Worm (Caenorhabditis elegans) whole organism, young adult: ENCODE data around the gene arrd-6.

ENCODE experiments used
- C06A6.2 ChIP-seq: fragments of 200-800 bp; sonication (Bioruptor generic); conservative IDR thresholded peaks from 2 replicates; pipeline ENCODE4 v1.3.6; 2022; ENCODE audit warnings: missing genetic modification characterization, missing compliant biosample characterization
- F39B2.1 ChIP-seq: fragments of 200-800 bp; sonication (Bioruptor generic); IDR thresholded peaks from 2 replicates; pipeline ENCODE4 v1.3.6; 2022; ENCODE audit warnings: missing genetic modification reagents, missing genetic modification characterization, missing compliant biosample characterization
- attf-5 ChIP-seq: fragments of 200-800 bp; sonication (Bioruptor generic); optimal IDR thresholded peaks from 2 replicates; lab custom pipeline; 2018; ENCODE audit warnings: mild to moderate bottlenecking, missing genetic modification characterization, missing compliant biosample characterization
- ekl-4 ChIP-seq: fragments of 200-800 bp; sonication (Bioruptor generic); IDR thresholded peaks from 2 replicates; pipeline ENCODE4 v1.3.6; 2022; ENCODE audit warnings: missing genetic modification reagents, missing genetic modification characterization, missing compliant biosample characterization
- hlh-26 ChIP-seq: fragments of 200-800 bp; sonication (Bioruptor generic); conservative IDR thresholded peaks from 2 replicates; pipeline ENCODE4 v1.3.6; 2022; ENCODE audit warnings: missing genetic modification reagents, missing genetic modification characterization, missing compliant biosample characterization
- hrde-1 ChIP-seq: sonication (generic microtip); optimal IDR thresholded peaks from 2 replicates; lab custom pipeline; 2016; ENCODE audit warnings: missing genetic modification characterization, mild to moderate bottlenecking, missing compliant biosample characterization, moderate library complexity, missing genotype, missing genetic modification reagents, borderline replicate concordance
- hsf-1 ChIP-seq: fragments of 200-800 bp; sonication (Bioruptor generic); IDR thresholded peaks from 2 replicates; pipeline ENCODE4 v1.3.6; 2022; ENCODE audit warnings: missing genetic modification reagents, missing genetic modification characterization, missing compliant biosample characterization
- lag-1 ChIP-seq: fragments of 200-800 bp; sonication (Bioruptor generic); IDR thresholded peaks from 2 replicates; pipeline ENCODE4 v1.3.6; 2022; ENCODE audit warnings: missing genetic modification reagents, missing genetic modification characterization, missing compliant biosample characterization
- nfyb-1 ChIP-seq: fragments of 200-800 bp; sonication (Bioruptor generic); IDR thresholded peaks from 2 replicates; pipeline ENCODE4 v1.3.6; 2022; ENCODE audit warnings: missing genetic modification reagents, missing genetic modification characterization, missing compliant biosample characterization
- sptf-2 ChIP-seq: fragments of 200-800 bp; sonication (Bioruptor generic); optimal IDR thresholded peaks from 2 replicates; lab custom pipeline; 2018; ENCODE audit warnings: mild to moderate bottlenecking, missing genetic modification characterization, missing compliant biosample characterization
- unc-62 ChIP-seq: fragments of 150-350 bp; optimal IDR thresholded peaks from 2 replicates; lab custom pipeline; 2014; ENCODE audit warnings: missing biosample characterization, missing genetic modification reagents, missing genetic modification characterization

- TF ChIP-seq hsf-1 (GFP tag; lab: Robert Waterston, UW) (no peak), attf-5 (GFP tag; lab: Kevin White, UChicago) (no peak), hlh-26 (GFP tag; lab: Robert Waterston, UW) (no peak), hrde-1 (tag; lab: Kevin White, UChicago) (no peak), nfyb-1 (GFP tag; lab: Robert Waterston, UW) (no peak), lag-1 (GFP tag; lab: Robert Waterston, UW) (no peak), F39B2.1 (GFP tag; lab: Robert Waterston, UW) (no peak), ekl-4 (no peak), sptf-2 (GFP tag; lab: Kevin White, UChicago) (no peak), C06A6.2 (GFP tag; lab: Robert Waterston, UW) (no peak), unc-62 (GFP tag; lab: Kevin White, UChicago) (no peak)
Measured at ce11 chrII:11111107-11111506, 31.4 kb upstream of the arrd-6 start, which contains the start of gene glb-4.
